Worm (Caenorhabditis elegans) whole organism, mixed stage, embryonic: ENCODE results near the gene ZK1010.10.

ENCODE experiments used
- cnd-1 ChIP-seq: fragments of 200-800 bp; sonication (Bioruptor generic); optimal IDR thresholded peaks from 2 replicates; lab custom pipeline; 2018; ENCODE audit warnings: mild to moderate bottlenecking, missing genetic modification characterization, missing compliant biosample characterization
- elt-3 ChIP-seq: fragments of 150-350 bp; optimal IDR thresholded peaks from 2 replicates; lab custom pipeline; 2014; ENCODE audit warnings: missing biosample characterization, missing genetic modification characterization
- flh-1 ChIP-seq: fragments of 200-800 bp; sonication (Bioruptor generic); optimal IDR thresholded peaks from 2 replicates; lab custom pipeline; 2018; ENCODE audit warnings: mild to moderate bottlenecking, missing genetic modification characterization, moderate library complexity, missing compliant biosample characterization
- nhr-12 ChIP-seq: fragments of 150-350 bp; optimal IDR thresholded peaks from 2 replicates; lab custom pipeline; 2014; ENCODE audit warnings: missing biosample characterization, missing genetic modification characterization
- nhr-28 ChIP-seq: fragments of 150-350 bp; optimal IDR thresholded peaks from 2 replicates; lab custom pipeline; 2014; ENCODE audit warnings: missing biosample characterization, missing genetic modification characterization
- nhr-76 ChIP-seq: sonication (generic microtip); optimal IDR thresholded peaks from 2 replicates; lab custom pipeline; 2017; ENCODE audit warnings: missing biosample characterization, missing genetic modification characterization
- pha-4 ChIP-seq: fragments of 150-350 bp; optimal IDR thresholded peaks from 2 replicates; lab custom pipeline; 2018; ENCODE audit warnings: missing biosample characterization, missing genetic modification reagents, missing genetic modification characterization
- snpc-4 ChIP-seq: fragments of 150-350 bp; optimal IDR thresholded peaks from 2 replicates; lab custom pipeline; 2014; ENCODE audit warnings: missing biosample characterization, missing genetic modification characterization
- unc-62 ChIP-seq: fragments of 150-350 bp; optimal IDR thresholded peaks from 2 replicates; lab custom pipeline; 2014; ENCODE audit warnings: missing biosample characterization, missing genetic modification reagents, missing genetic modification characterization

- TF ChIP-seq flh-1 (GFP tag; lab: Kevin White, UChicago) (no peak), nhr-28 (tag; lab: Kevin White, UChicago) (no peak), snpc-4 (no peak), unc-62 (GFP tag; lab: Kevin White, UChicago) (no peak), elt-3 (tag; lab: Kevin White, UChicago) (no peak), nhr-12 (tag; lab: Kevin White, UChicago) (no peak), nhr-76 (no peak), cnd-1 (tag; lab: Kevin White, UChicago) (no peak), pha-4 (no peak)
Measured at ce11 chrIII:13011927-13012326, 9.7 kb downstream of the ZK1010.10 start.
